Worm (Caenorhabditis elegans) whole organism, midembryonic: ENCODE results near the gene cchl-1.

Experiments used
- T22C8.4 ChIP-seq: fragments of 200-800 bp; sonication (Bioruptor generic); IDR thresholded peaks from 2 replicates; pipeline ENCODE4 v1.3.6; 2022; ENCODE audit warnings: missing genetic modification characterization, missing compliant biosample characterization
- cog-1 ChIP-seq: sonication (generic microtip); optimal IDR thresholded peaks from 2 replicates; lab custom pipeline; 2016; ENCODE audit warnings: missing genetic modification characterization, missing compliant biosample characterization
- flt-1 ChIP-seq: fragments of 200-800 bp; sonication (Bioruptor generic); IDR thresholded peaks from 2 replicates; pipeline ENCODE4 v1.3.6; 2022; ENCODE audit warnings: missing genetic modification characterization, missing compliant biosample characterization
- klf-2 ChIP-seq: fragments of 200-800 bp; sonication (Bioruptor generic); conservative IDR thresholded peaks from 2 replicates; pipeline ENCODE4 v1.3.6; 2022; ENCODE audit warnings: missing genetic modification reagents, missing genetic modification characterization, missing compliant biosample characterization
- med-1 ChIP-seq: sonication (generic microtip); optimal IDR thresholded peaks from 2 replicates; lab custom pipeline; 2017; ENCODE audit warnings: missing genetic modification characterization, mild to moderate bottlenecking, missing compliant biosample characterization, antibody characterized with exemption, missing genetic modification reagents; ENCODE audit not compliant: insufficient read depth
- ref-1 ChIP-seq: fragments of 200-800 bp; sonication (Bioruptor generic); conservative IDR thresholded peaks from 2 replicates; pipeline ENCODE4 v1.3.6; 2022; ENCODE audit warnings: missing genetic modification reagents, missing genetic modification characterization, missing compliant biosample characterization
- tab-1 ChIP-seq: fragments of 200-800 bp; sonication (Bioruptor generic); IDR thresholded peaks from 2 replicates; pipeline ENCODE4 v1.3.6; 2022; ENCODE audit warnings: missing genetic modification characterization, missing compliant biosample characterization
- ztf-23 ChIP-seq: fragments of 200-800 bp; sonication (Bioruptor generic); IDR thresholded peaks from 2 replicates; pipeline ENCODE4 v1.3.6; 2022; ENCODE audit warnings: missing genetic modification reagents, missing genetic modification characterization, missing compliant biosample characterization
- ztf-29 ChIP-seq: fragments of 200-800 bp; sonication (Bioruptor generic); IDR thresholded peaks from 2 replicates; pipeline ENCODE4 v1.3.6; 2022; ENCODE audit warnings: missing genetic modification reagents, missing genetic modification characterization, missing compliant biosample characterization

cchl-1 gene

DNA sequence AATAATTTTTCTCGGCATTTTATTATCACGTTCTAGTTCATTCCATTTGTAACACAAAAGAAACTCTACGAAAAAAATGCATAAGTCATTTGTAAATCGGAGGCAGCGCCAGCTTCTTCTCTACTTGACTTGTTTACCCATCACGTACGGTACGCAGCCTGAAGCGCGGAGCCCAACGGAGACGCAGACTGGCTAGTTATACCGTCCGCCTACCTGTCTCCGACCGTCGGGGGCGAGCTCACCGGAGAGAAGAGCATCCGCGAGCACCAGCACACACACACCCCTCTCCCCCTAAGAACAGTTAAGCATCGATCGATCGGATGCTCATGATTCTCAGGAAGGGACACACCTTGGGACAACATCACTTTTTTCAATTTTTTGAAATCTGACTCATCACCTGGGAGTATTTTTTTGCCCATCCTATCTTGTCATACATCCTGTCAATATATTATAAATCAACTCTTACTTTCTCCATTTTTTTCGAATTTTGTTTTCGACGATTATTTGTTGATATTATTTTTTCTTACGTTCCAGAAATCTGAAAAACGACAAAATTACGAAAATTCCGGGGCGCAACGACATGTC lies 14.3 kb downstream of the cchl-1 start, which contains the start of gene plpr-1:
Gene plpr-1 (plus strand): TSS at position 535 of the 585 bp plus-strand sequence.
- TF ChIP-seq T22C8.4 (GFP tag; lab: Robert Waterston, UW) (no peak), tab-1 (GFP tag; lab: Robert Waterston, UW) (no peak), med-1 (GFP tag; lab: Kevin White, UChicago) (no peak), flt-1 (no peak), ref-1 (GFP tag; lab: Robert Waterston, UW) (no peak), klf-2 (GFP tag; lab: Robert Waterston, UW) (no peak), cog-1 (tag; lab: Kevin White, UChicago) (no peak), ztf-23 (no peak), ztf-29 (GFP tag; lab: Robert Waterston, UW) (no peak)

DNA sequence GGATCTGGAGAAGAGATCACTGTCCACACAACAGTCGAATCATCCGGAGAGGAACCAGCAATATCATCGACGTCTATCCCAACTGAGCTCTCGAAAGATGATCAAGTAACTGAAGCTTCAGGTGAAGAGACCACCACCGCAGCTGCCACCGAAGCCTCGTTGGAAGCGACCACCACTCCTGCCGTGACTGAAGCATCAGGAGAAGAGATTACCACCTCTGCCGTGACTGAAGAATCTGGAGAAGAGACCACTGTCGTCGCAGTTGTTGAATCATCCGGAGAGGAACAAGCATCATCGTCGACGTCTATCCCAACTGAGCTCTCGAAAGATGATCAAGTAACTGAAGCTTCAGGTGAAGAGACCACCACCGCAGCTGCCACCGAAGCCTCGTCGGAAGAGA lies 24.5 kb downstream of the cchl-1 start:
- 0 out of 2 replicates have a peak, but pooled peaks have one; percentile 30 for TF ChIP-seq tab-1 (GFP tag; lab: Robert Waterston, UW)

DNA sequence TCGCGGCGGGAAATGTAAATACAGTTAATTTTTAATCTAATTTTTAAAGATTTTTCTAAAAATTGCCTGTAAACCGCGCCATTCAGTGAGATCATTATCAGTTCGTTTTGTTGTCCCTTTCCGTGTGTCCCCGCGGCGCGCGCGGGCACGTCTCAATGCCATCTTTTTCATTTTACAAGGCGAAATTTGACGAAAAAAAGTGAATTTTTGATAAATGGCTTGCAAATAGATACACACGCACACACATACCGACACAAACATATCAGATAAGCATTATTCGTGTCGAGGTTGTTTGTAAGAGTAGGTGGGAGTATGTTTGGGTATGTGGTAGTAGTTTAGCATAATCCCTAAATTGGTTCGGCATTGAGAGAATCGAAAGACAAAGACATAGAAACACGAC lies 30.4 kb downstream of the cchl-1 start:
- no peak for TF ChIP-seq klf-2 (GFP tag; lab: Robert Waterston, UW)
- no peak for TF ChIP-seq med-1 (GFP tag; lab: Kevin White, UChicago)
- no peak for TF ChIP-seq flt-1
- no peak for TF ChIP-seq tab-1 (GFP tag; lab: Robert Waterston, UW)
- no peak for TF ChIP-seq T22C8.4 (GFP tag; lab: Robert Waterston, UW)
- TF ChIP-seq cog-1 (tag; lab: Kevin White, UChicago) = no peak
- TF ChIP-seq ztf-23 = no peak
- TF ChIP-seq ztf-29 (GFP tag; lab: Robert Waterston, UW) = no peak
- no peak for TF ChIP-seq ref-1 (GFP tag; lab: Robert Waterston, UW)

DNA sequence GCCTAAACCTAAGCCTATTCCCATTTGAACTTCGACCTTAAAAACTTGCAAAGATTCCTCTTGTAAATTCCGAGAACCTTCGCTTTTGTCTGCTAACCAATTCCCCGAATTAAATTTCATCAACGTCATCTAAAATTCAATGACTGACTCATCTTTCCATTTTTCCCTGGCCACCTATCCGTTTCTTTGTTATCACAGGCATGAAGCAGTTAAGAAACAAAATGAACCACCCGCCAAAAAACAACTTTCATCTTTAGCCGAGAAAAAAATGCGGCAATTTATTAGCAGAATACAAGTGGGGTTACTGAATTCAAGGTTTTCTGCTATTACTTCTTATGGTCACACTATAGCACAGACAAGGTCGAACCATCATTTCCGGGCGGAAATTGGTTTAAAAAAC lies 31.5 kb downstream of the cchl-1 start:
- TF ChIP-seq tab-1 (GFP tag; lab: Robert Waterston, UW) = no peak
- TF ChIP-seq T22C8.4 (GFP tag; lab: Robert Waterston, UW) = no peak
- no peak for TF ChIP-seq ztf-23
- no peak for TF ChIP-seq cog-1 (tag; lab: Kevin White, UChicago)
- TF ChIP-seq klf-2 (GFP tag; lab: Robert Waterston, UW) = no peak
- no peak for TF ChIP-seq med-1 (GFP tag; lab: Kevin White, UChicago)
- TF ChIP-seq ref-1 (GFP tag; lab: Robert Waterston, UW) = no peak
- TF ChIP-seq ztf-29 (GFP tag; lab: Robert Waterston, UW) = no peak

DNA sequence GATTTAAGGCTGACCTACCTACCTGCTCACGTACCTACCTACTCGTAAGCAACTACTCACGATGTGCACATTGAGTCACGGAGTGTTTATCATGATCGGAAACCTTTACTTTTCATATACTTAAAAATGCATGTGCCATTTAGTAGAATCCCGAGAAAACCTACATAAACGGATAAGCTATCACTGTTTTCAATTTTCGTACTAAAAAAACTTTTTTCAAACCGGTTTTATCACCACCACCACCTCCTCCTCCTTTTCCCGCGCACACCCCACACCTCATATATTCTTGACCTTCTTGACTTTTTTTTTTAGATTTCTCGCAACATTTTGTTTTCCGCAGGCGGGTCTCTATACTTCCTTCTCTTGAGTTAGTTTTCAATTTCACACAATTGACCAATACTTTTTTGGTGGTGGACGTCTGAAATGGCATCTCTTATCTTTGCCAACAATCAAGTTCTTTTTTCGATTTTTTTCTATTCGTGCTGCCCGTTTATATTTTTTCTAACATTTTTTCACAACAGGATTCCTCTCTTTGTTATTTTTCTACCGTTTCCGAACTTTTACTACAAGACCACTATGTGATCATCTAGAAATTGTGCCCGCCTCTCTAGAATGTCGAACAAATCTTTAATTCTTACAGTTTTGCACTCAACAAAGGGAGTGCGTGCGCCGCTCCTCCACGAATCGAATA lies 33.5 kb downstream of the cchl-1 start, which contains the start of gene srap-1:
Gene srap-1 (plus strand): TSS at position 641 of the 691 bp plus-strand sequence.
- no peak for TF ChIP-seq ztf-23
- TF ChIP-seq ref-1 (GFP tag; lab: Robert Waterston, UW) = no peak
- TF ChIP-seq klf-2 (GFP tag; lab: Robert Waterston, UW) = no peak
- no peak for TF ChIP-seq med-1 (GFP tag; lab: Kevin White, UChicago)

DNA sequence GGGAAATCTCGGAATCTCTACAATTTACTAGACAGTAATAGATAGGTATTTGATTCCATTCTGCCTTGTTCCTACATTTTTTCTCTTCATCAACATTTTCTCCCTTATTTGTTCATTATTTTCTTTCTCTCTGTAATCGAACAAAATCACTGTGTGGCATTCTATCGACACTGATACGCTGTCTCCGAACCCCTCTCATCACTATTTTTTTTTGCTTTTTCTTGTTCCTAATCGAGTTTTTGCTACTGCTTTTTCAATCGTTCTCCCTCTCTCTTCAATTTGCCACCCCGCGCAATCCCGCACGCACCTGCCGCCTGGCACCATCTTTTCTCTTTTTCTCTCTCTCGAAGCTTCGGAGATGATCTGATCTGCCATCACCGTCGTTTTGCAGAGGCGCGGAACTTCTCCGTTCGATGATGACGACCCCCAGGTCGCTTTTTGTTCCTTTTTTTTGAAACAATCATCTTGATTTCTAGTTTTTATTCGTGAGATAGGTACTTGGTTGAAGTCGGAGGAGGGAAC lies 35.9 kb downstream of the cchl-1 start:
- TF ChIP-seq cog-1 (tag; lab: Kevin White, UChicago) (no peak), flt-1 (no peak)

DNA sequence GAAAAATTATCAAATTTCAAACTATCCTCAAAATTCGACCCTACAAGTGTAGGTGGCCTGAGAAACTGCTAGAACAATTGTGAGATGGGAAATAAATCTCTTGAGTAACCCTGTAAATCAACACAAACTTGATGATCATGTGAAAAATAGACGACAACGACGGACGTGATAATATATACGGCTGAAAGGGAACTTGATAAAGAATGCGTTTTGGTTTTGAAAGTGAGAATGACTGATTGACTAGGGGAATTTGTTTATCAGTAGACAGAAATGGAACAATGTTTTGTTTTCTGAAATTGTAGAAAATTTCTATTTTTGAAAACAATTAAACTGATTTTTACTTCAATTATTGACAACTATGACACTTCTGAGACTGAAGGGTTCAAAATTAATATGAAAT lies 42.7 kb downstream of the cchl-1 start:
- TF ChIP-seq klf-2 (GFP tag; lab: Robert Waterston, UW) (no peak), med-1 (GFP tag; lab: Kevin White, UChicago) (no peak), tab-1 (GFP tag; lab: Robert Waterston, UW) (no peak), ref-1 (GFP tag; lab: Robert Waterston, UW) (no peak), ztf-29 (GFP tag; lab: Robert Waterston, UW) (no peak), flt-1 (no peak), cog-1 (tag; lab: Kevin White, UChicago) (no peak), ztf-23 (no peak), T22C8.4 (GFP tag; lab: Robert Waterston, UW) (no peak)

DNA sequence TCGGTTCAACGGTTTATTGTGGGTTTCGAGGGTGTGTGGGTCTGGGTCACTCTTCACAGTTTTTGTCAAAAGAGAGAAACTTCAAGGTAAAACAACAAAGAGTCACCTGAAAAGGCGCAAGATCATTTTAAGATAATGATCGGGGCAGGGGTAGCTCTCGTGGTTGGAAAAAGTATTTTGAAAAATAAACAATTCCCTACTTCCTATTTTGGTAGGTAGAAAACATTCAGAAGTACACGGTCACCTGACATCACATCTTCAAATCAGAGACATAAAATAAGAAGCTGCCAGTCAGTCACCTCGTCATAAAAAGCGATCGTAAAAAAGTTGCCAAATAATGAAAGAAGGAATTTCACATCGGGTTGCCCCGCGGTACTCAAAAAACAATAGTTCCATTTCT lies 43.7 kb downstream of the cchl-1 start:
- TF ChIP-seq ztf-29 (GFP tag; lab: Robert Waterston, UW) (no peak), ztf-23 (no peak), ref-1 (GFP tag; lab: Robert Waterston, UW) (no peak), klf-2 (GFP tag; lab: Robert Waterston, UW) (no peak), med-1 (GFP tag; lab: Kevin White, UChicago) (no peak), tab-1 (GFP tag; lab: Robert Waterston, UW) (no peak), T22C8.4 (GFP tag; lab: Robert Waterston, UW) (no peak), cog-1 (tag; lab: Kevin White, UChicago) (no peak), flt-1 (no peak)

DNA sequence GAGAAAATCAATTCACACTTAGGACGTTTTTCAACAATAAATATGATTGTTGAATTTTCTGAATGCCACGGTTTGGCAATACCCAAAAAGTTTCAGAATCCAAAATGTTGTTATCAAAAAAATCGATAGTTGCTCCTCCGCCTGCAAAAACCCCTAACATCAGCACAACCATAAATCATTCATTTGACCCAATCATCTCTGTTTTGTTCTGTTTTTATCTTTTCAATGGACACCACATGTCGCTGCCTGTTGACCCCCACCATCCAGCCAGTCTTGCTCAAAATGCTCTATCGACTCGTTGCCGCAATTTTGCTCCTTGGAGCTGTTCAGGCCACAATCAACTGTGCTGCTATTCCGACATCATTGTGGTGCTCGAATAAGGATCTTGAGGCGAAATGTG lies 48.2 kb downstream of the cchl-1 start, which contains the start of gene F37H8.5:
Gene F37H8.5 (plus strand): TSS at position 181 of the 400 bp plus-strand sequence.
- no peak for TF ChIP-seq ztf-29 (GFP tag; lab: Robert Waterston, UW)
- TF ChIP-seq cog-1 (tag; lab: Kevin White, UChicago) = no peak
- no peak for TF ChIP-seq T22C8.4 (GFP tag; lab: Robert Waterston, UW)
- TF ChIP-seq med-1 (GFP tag; lab: Kevin White, UChicago) = no peak
- no peak for TF ChIP-seq ztf-23
